Worm (Caenorhabditis elegans): ENCODE data around the gene C49C3.15.

DNA sequence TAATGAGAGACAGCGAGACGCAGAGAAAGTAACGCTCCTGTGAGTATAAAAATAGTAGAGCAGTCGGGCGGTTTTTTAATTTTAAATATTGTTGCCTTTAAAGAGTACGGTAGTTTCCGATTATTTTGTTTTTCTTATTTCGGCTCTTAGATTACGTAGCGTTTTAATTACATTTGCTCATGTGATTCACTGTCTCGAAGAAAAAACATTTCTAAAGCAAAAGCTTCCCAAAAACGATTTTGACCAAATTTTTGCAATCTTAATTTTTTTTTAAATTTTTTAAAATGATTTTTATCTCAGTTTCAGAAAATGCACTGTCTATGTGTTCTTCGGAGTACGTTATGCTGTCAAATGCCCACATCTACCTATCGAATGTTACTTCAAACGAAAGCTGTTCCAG is 42.1 kb downstream of the C49C3.15 start, which contains the start of gene haf-1:
- TF ChIP-seq T23F11.4 (GFP tag; optimal IDR thresholded peaks at IDR 0.05) (no peak), fkh-10 (GFP tag; optimal IDR thresholded peaks at IDR 0.05) (no peak), hlh-13 (GFP tag; optimal IDR thresholded peaks at IDR 0.05) (no peak), syd-9 (tag; optimal IDR thresholded peaks at IDR 0.05) (no peak)

Data from whole organism, late embryonic.